Worm (Caenorhabditis elegans): ENCODE results near the gene srt-65.

ce11 chrV:5177209-5177608, 4.5 kb upstream of the srt-65 start, which contains the start of gene ugt-51:
- TF ChIP-seq nhr-77 (tag; optimal IDR thresholded peaks at IDR 0.05) (no peak), zag-1 (tag; optimal IDR thresholded peaks at IDR 0.05) (no peak), fkh-10 (GFP tag; optimal IDR thresholded peaks at IDR 0.05) (no peak), isw-1 (GFP tag; IDR thresholded peaks at IDR 0.05) (no peak), ceh-8 (GFP tag; optimal IDR thresholded peaks at IDR 0.05) (no peak), ces-1 (GFP tag; optimal IDR thresholded peaks at IDR 0.05) (no peak), unc-130 (tag; optimal IDR thresholded peaks at IDR 0.05) (no peak)
